Worm (Caenorhabditis elegans) whole organism, late embryonic: ENCODE results near the gene egl-21.

ENCODE experiments used
- che-1 ChIP-seq: sonication (generic microtip); optimal IDR thresholded peaks from 2 replicates; lab custom pipeline; 2016; ENCODE audit warnings: mild to moderate bottlenecking, missing genetic modification characterization, missing compliant biosample characterization
- ets-4 ChIP-seq: sonication (generic microtip); optimal IDR thresholded peaks from 2 replicates; lab custom pipeline; 2016; ENCODE audit warnings: missing genetic modification characterization, missing compliant biosample characterization
- nfya-1 ChIP-seq: sonication (generic microtip); optimal IDR thresholded peaks from 2 replicates; lab custom pipeline; 2017; ENCODE audit warnings: missing genetic modification characterization, mild to moderate bottlenecking, missing compliant biosample characterization, antibody characterized with exemption, moderate library complexity
- pag-3 ChIP-seq: sonication (generic microtip); optimal IDR thresholded peaks from 2 replicates; lab custom pipeline; 2016; ENCODE audit warnings: missing compliant biosample characterization, missing genetic modification characterization, borderline replicate concordance

ce11 chrIV:10489409-10489808 lies 7.8 kb upstream of the egl-21 start:
- no peak for TF ChIP-seq ets-4
- no peak for TF ChIP-seq nfya-1 (tag; lab: Kevin White, UChicago)
- TF ChIP-seq pag-3 (tag; lab: Kevin White, UChicago), result no peak
- no peak for TF ChIP-seq che-1
